Fruit fly (Drosophila melanogaster): ENCODE measurements around the gene tna.

dm6 chr3L:10840867-10841266, 5.5 kb downstream of the tna start:
- TF ChIP-seq pan (optimal IDR thresholded peaks at IDR 0.05): no peak
- no peak for TF ChIP-seq usp (GFP tag; optimal IDR thresholded peaks at IDR 0.05)
- TF ChIP-seq EcR (GFP tag; optimal IDR thresholded peaks at IDR 0.05): no peak
- no peak for TF ChIP-seq Dll (optimal IDR thresholded peaks at IDR 0.05)
- no peak for TF ChIP-seq CG8478 (optimal IDR thresholded peaks at IDR 0.05)
